Worm (Caenorhabditis elegans) whole organism, L4/young adult: ENCODE results near the gene acc-1.

ENCODE experiments used
- W03F9.2 ChIP-seq: fragments of 150-350 bp; optimal IDR thresholded peaks from 2 replicates; lab custom pipeline; 2014; ENCODE audit warnings: missing biosample characterization, missing genetic modification characterization
- dao-5 ChIP-seq: sonication (generic microtip); optimal IDR thresholded peaks from 2 replicates; lab custom pipeline; 2016; ENCODE audit warnings: missing genotype, missing genetic modification characterization, moderate library complexity, missing compliant biosample characterization
- him-1 ChIP-seq: sonication (generic microtip); optimal IDR thresholded peaks from 2 replicates; lab custom pipeline; 2016; ENCODE audit warnings: missing genotype, missing genetic modification reagents, missing genetic modification characterization, missing compliant biosample characterization

- TF ChIP-seq W03F9.2 (tag; lab: Kevin White, UChicago): no peak
- no peak for TF ChIP-seq him-1 (tag; lab: Kevin White, UChicago)
- TF ChIP-seq dao-5: no peak
Measured at ce11 chrIV:9633889-9634288, 24.0 kb upstream of the acc-1 start.
